Fruit fly (Drosophila melanogaster) whole organism, embryonic: ENCODE results near the gene CG13088.

Experiments used
- Asciz ChIP-seq: fragments of 200-800 bp; sonication (Bioruptor generic); optimal IDR thresholded peaks from 2 replicates; lab custom pipeline; 2017; ENCODE audit warnings: missing biosample characterization, mild to moderate bottlenecking, missing genetic modification characterization, missing genetic modification reagents
- Atf6 ChIP-seq: fragments of 200-800 bp; sonication (Bioruptor generic); IDR thresholded peaks from 2 replicates; pipeline ENCODE4 v1.3.6; 2022; ENCODE audit warnings: missing biosample characterization, missing genetic modification characterization
- B-H1 ChIP-seq: fragments of 200-800 bp; sonication (Bioruptor generic); IDR thresholded peaks from 3 replicates; pipeline ENCODE4 v1.3.6; 2022; ENCODE audit warnings: missing biosample characterization, missing genetic modification characterization
- CG10267 ChIP-seq: fragments of 200-800 bp; sonication (Bioruptor generic); optimal IDR thresholded peaks from 2 replicates; lab custom pipeline; 2018; ENCODE audit warnings: missing biosample characterization, mild to moderate bottlenecking, missing genetic modification characterization, moderate library complexity
- CG12299 ChIP-seq: fragments of 200-800 bp; sonication (Bioruptor generic); optimal IDR thresholded peaks from 2 replicates; lab custom pipeline; 2018; ENCODE audit warnings: missing biosample characterization, mild to moderate bottlenecking, missing genetic modification characterization
- CG13894 ChIP-seq: fragments of 200-800 bp; sonication (Bioruptor generic); optimal IDR thresholded peaks from 3 replicates; lab custom pipeline; 2018; ENCODE audit warnings: missing biosample characterization, mild to moderate bottlenecking, missing genetic modification characterization, moderate library complexity
- CG14441 ChIP-seq: fragments of 200-800 bp; sonication (Bioruptor generic); IDR thresholded peaks from 2 replicates; pipeline ENCODE4 v1.3.6; 2022; ENCODE audit warnings: missing biosample characterization, missing genetic modification characterization
- CG14710 ChIP-seq: fragments of 200-800 bp; sonication (Bioruptor generic); optimal IDR thresholded peaks from 3 replicates; lab custom pipeline; 2019; ENCODE audit warnings: missing biosample characterization, mild to moderate bottlenecking, missing genetic modification characterization, moderate library complexity
- CG15514 ChIP-seq: fragments of 200-800 bp; sonication (Bioruptor generic); optimal IDR thresholded peaks from 3 replicates; lab custom pipeline; 2017; ENCODE audit warnings: missing biosample characterization, missing genetic modification characterization, mild to moderate bottlenecking, moderate library complexity, missing genetic modification reagents
- CG1603 ChIP-seq: fragments of 200-800 bp; sonication (Bioruptor generic); optimal IDR thresholded peaks from 2 replicates; lab custom pipeline; 2019; ENCODE audit warnings: missing biosample characterization, mild to moderate bottlenecking, missing genetic modification characterization, moderate library complexity
- CG17612 ChIP-seq: fragments of 200-800 bp; sonication (Bioruptor generic); IDR thresholded peaks from 2 replicates; pipeline ENCODE4 v1.3.6; 2022; ENCODE audit warnings: missing biosample characterization, missing genetic modification characterization
- CG17829 ChIP-seq: fragments of 200-800 bp; optimal IDR thresholded peaks from 2 replicates; lab custom pipeline; 2019; ENCODE audit warnings: missing biosample characterization, mild to moderate bottlenecking, missing genetic modification characterization, moderate library complexity
- CG18619 ChIP-seq: fragments of 200-800 bp; sonication (Bioruptor generic); optimal IDR thresholded peaks from 3 replicates; lab custom pipeline; 2017; ENCODE audit warnings: missing biosample characterization, mild to moderate bottlenecking, missing genetic modification characterization
- CG2129 ChIP-seq: fragments of 200-800 bp; sonication (Bioruptor generic); IDR thresholded peaks from 2 replicates; pipeline ENCODE4 v1.3.6; 2022; ENCODE audit warnings: missing biosample characterization, missing genetic modification characterization; ENCODE audit not compliant: partially characterized antibody
- CG3065 ChIP-seq: fragments of 200-800 bp; sonication (Bioruptor generic); optimal IDR thresholded peaks from 2 replicates; lab custom pipeline; 2016; ENCODE audit warnings: missing biosample characterization, missing genetic modification characterization
- CG34376 ChIP-seq: fragments of 200-800 bp; sonication (Bioruptor generic); optimal IDR thresholded peaks from 2 replicates; lab custom pipeline; 2018; ENCODE audit warnings: missing biosample characterization, mild to moderate bottlenecking, missing genetic modification characterization
- CG3838 ChIP-seq: fragments of 200-800 bp; sonication (Bioruptor generic); optimal IDR thresholded peaks from 3 replicates; lab custom pipeline; 2016; ENCODE audit warnings: missing biosample characterization, missing genetic modification characterization
- CG4820 ChIP-seq: fragments of 200-800 bp; sonication (Bioruptor generic); optimal IDR thresholded peaks from 3 replicates; lab custom pipeline; 2016; ENCODE audit warnings: missing biosample characterization, missing genetic modification characterization
- CG8478 ChIP-seq: fragments of >200 bp; optimal IDR thresholded peaks from 2 replicates; lab custom pipeline; 2018
- CG9437 ChIP-seq: fragments of 200-800 bp; sonication (Bioruptor generic); optimal IDR thresholded peaks from 2 replicates; lab custom pipeline; 2018; ENCODE audit warnings: missing biosample characterization, mild to moderate bottlenecking, missing genetic modification characterization
- CG9609 ChIP-seq: fragments of 200-800 bp; sonication (Bioruptor generic); optimal IDR thresholded peaks from 3 replicates; lab custom pipeline; 2016; ENCODE audit warnings: missing biosample characterization, missing genetic modification characterization
- Camta ChIP-seq: fragments of 200-800 bp; sonication (Bioruptor generic); optimal IDR thresholded peaks from 2 replicates; lab custom pipeline; 2016; ENCODE audit warnings: missing biosample characterization, missing genetic modification characterization
- Deaf1 ChIP-seq: fragments of 200-800 bp; optimal IDR thresholded peaks from 3 replicates; lab custom pipeline; 2019; ENCODE audit warnings: missing biosample characterization, mild to moderate bottlenecking, missing genetic modification characterization, moderate library complexity
- Dip2 ChIP-seq: fragments of 200-800 bp; sonication (Bioruptor generic); IDR thresholded peaks from 2 replicates; pipeline ENCODE4 v1.3.6; 2022; ENCODE audit warnings: missing biosample characterization, missing genetic modification characterization
- Dll ChIP-seq: fragments of 200-800 bp; sonication (Bioruptor generic); IDR thresholded peaks from 4 replicates; pipeline ENCODE4 v1.3.6; 2022; ENCODE audit warnings: missing biosample characterization, missing genetic modification characterization; ENCODE audit not compliant: partially characterized antibody
- Elba2 ChIP-seq: fragments of 200-800 bp; sonication (Bioruptor generic); optimal IDR thresholded peaks from 3 replicates; lab custom pipeline; 2016; ENCODE audit warnings: missing biosample characterization, missing genetic modification characterization
- HmgD ChIP-seq: fragments of 200-800 bp; sonication (Bioruptor generic); optimal IDR thresholded peaks from 3 replicates; lab custom pipeline; 2016; ENCODE audit warnings: missing biosample characterization, missing genetic modification characterization
- Hmr ChIP-seq: fragments of 200-800 bp; sonication (Bioruptor generic); optimal IDR thresholded peaks from 3 replicates; lab custom pipeline; 2017; ENCODE audit warnings: mild to moderate bottlenecking, missing biosample characterization, missing genetic modification reagents, missing genetic modification characterization
- Hr39 ChIP-seq: fragments of >200 bp; optimal IDR thresholded peaks from 2 replicates; lab custom pipeline; 2017
- Hr78 ChIP-seq, 2 experiments: fragments of 200-800 bp in 1 of 2; fragments of >200 bp in 1 of 2; sonication (Bioruptor generic) in 1 of 2; optimal IDR thresholded peaks; 2 replicates each; lab custom pipeline; 2017 to 2019; ENCODE audit warnings: missing biosample characterization in 2 of 2, missing genetic modification characterization in 2 of 2, mild to moderate bottlenecking in 1 of 2, moderate library complexity in 1 of 2
- Kr ChIP-seq: fragments of 200-800 bp; sonication (Bioruptor generic); optimal IDR thresholded peaks from 2 replicates; lab custom pipeline; 2017; ENCODE audit warnings: missing biosample characterization, mild to moderate bottlenecking, missing genetic modification characterization
- MESR4 ChIP-seq: fragments of 200-800 bp; sonication (Bioruptor generic); optimal IDR thresholded peaks from 2 replicates; lab custom pipeline; 2018; ENCODE audit warnings: missing biosample characterization, mild to moderate bottlenecking, missing genetic modification characterization, moderate library complexity
- Side ChIP-seq: fragments of 200-800 bp; sonication (Bioruptor generic); optimal IDR thresholded peaks from 2 replicates; lab custom pipeline; 2016; ENCODE audit warnings: missing biosample characterization, missing genetic modification characterization
- Sry-δ ChIP-seq: fragments of 200-800 bp; sonication (Bioruptor generic); optimal IDR thresholded peaks from 2 replicates; lab custom pipeline; 2016; ENCODE audit warnings: missing biosample characterization, missing genetic modification characterization
- Taf1 ChIP-seq: fragments of 200-800 bp; sonication (Bioruptor generic); IDR thresholded peaks from 2 replicates; pipeline ENCODE4 v1.3.6; 2022; ENCODE audit warnings: missing biosample characterization, missing genetic modification characterization
- Xrp1 ChIP-seq: fragments of 200-800 bp; sonication (Bioruptor generic); IDR thresholded peaks from 2 replicates; pipeline ENCODE4 v1.3.6; 2022; ENCODE audit warnings: missing biosample characterization, missing genetic modification characterization
- br ChIP-seq: fragments of >200 bp; optimal IDR thresholded peaks from 2 replicates; lab custom pipeline; 2017
- croc ChIP-seq: fragments of 200-800 bp; sonication (Bioruptor generic); conservative IDR thresholded peaks from 3 replicates; pipeline ENCODE4 v1.3.6; 2022; ENCODE audit warnings: missing biosample characterization, missing genetic modification characterization
- emc ChIP-seq: fragments of 200-800 bp; sonication (Bioruptor generic); optimal IDR thresholded peaks from 2 replicates; lab custom pipeline; 2016; ENCODE audit warnings: missing biosample characterization, missing genetic modification characterization
- gfzf ChIP-seq: fragments of 200-800 bp; sonication (Bioruptor generic); optimal IDR thresholded peaks from 2 replicates; lab custom pipeline; 2016; ENCODE audit warnings: missing biosample characterization, mild to moderate bottlenecking, missing genetic modification characterization, moderate library complexity
- hkb ChIP-seq, 2 experiments: fragments of 200-800 bp in 1 of 2; fragments of >200 bp in 1 of 2; sonication (Bioruptor generic) in 1 of 2; IDR thresholded peaks in 1 of 2; optimal IDR thresholded peaks in 1 of 2; 2 replicates each; pipeline versions ENCODE4 v1.3.6 to Lab custom; 2017 to 2022; ENCODE audit warnings: missing biosample characterization in 1 of 2, missing genetic modification characterization in 1 of 2
- lbe ChIP-seq: fragments of 200-800 bp; sonication (Bioruptor generic); optimal IDR thresholded peaks from 2 replicates; lab custom pipeline; 2016; ENCODE audit warnings: missing biosample characterization, mild to moderate bottlenecking, missing genetic modification characterization
- lov ChIP-seq, 2 experiments: fragments of 200-800 bp in 1 of 2; fragments of >200 bp in 1 of 2; sonication (Bioruptor generic) in 1 of 2; IDR thresholded peaks in 1 of 2; optimal IDR thresholded peaks in 1 of 2; 2 replicates in 1 of 2; 3 replicates in 1 of 2; pipeline versions ENCODE4 v1.3.6 to Lab custom; 2017 to 2022; ENCODE audit warnings: missing biosample characterization in 1 of 2, missing genetic modification characterization in 1 of 2
- repo ChIP-seq: fragments of 200-800 bp; sonication (Bioruptor generic); optimal IDR thresholded peaks from 2 replicates; lab custom pipeline; 2016; ENCODE audit warnings: missing biosample characterization, missing genetic modification characterization
- sens ChIP-seq: fragments of 200-800 bp; sonication (Bioruptor generic); peaks from one replicate; lab custom pipeline; 2016; ENCODE audit warnings: missing biosample characterization, missing genetic modification characterization
- slbo ChIP-seq: fragments of 200-800 bp; sonication (Bioruptor generic); IDR thresholded peaks from 2 replicates; pipeline ENCODE4 v1.3.6; 2022; ENCODE audit warnings: missing biosample characterization, missing genetic modification characterization
- sr ChIP-seq: fragments of 200-800 bp; sonication (Bioruptor generic); IDR thresholded peaks from 3 replicates; pipeline ENCODE4 v1.3.6; 2022; ENCODE audit warnings: missing biosample characterization, missing genetic modification characterization
- tgo ChIP-seq: fragments of 200-800 bp; sonication (Bioruptor generic); IDR thresholded peaks from 3 replicates; pipeline ENCODE4 v1.3.6; 2022; ENCODE audit warnings: missing biosample characterization, missing genetic modification characterization
- tll ChIP-seq, 2 experiments: fragments of 200-800 bp in 1 of 2; fragments of >200 bp in 1 of 2; sonication (Bioruptor generic) in 1 of 2; optimal IDR thresholded peaks; 2 replicates each; lab custom pipeline; 2017 to 2019; ENCODE audit warnings: missing biosample characterization in 2 of 2, missing genetic modification characterization in 2 of 2, mild to moderate bottlenecking in 1 of 2, moderate library complexity in 1 of 2
- tx ChIP-seq: fragments of 200-800 bp; sonication (Bioruptor generic); optimal IDR thresholded peaks from 2 replicates; lab custom pipeline; 2016; ENCODE audit warnings: missing biosample characterization, missing genetic modification characterization
- vfl ChIP-seq: fragments of 200-800 bp; sonication (Bioruptor generic); optimal IDR thresholded peaks from 2 replicates; lab custom pipeline; 2016; ENCODE audit warnings: missing biosample characterization, missing genetic modification characterization

The CG13088 gene

dm6 chr2L:8511723-8512122 lies 22.9 kb downstream of the CG13088 start, which contains the start of gene CG13096 (continued):
- TF ChIP-seq CG3838 (no peak), Hmr (GFP tag; lab: Kevin White, UChicago) (no peak), CG34376 (peak; percentile 8), emc (GFP tag; lab: Kevin White, UChicago) (no peak), CG17829 (tag; lab: Kevin White, UChicago) (peak; percentile 79), lov (optimal IDR thresholded peaks at IDR 0.05; lab: Kevin White, UChicago) (no peak), lov (GFP tag; IDR thresholded peaks at IDR 0.05; lab: Robert Waterston, UW) (no peak), Dll (GFP tag; lab: Robert Waterston, UW) (peak; percentile 99), croc (GFP tag; lab: Robert Waterston, UW) (no peak), Deaf1 (tag; lab: Kevin White, UChicago) (peak; percentile 22), MESR4 (GFP tag; lab: Kevin White, UChicago) (peak; percentile 66), HmgD (GFP tag; lab: Kevin White, UChicago) (peak; percentile 83), CG12299 (tag; lab: Kevin White, UChicago) (no peak), CG8478 (lab: Kevin White, UChicago) (no peak), Asciz (no peak), CG14710 (tag; lab: Kevin White, UChicago) (peak; percentile 76), Side (peak; percentile 2), slbo (GFP tag; lab: Robert Waterston, UW) (peak; percentile 27; the same call in 1 of the 2 replicates), Elba2 (GFP tag; lab: Kevin White, UChicago) (no peak), B-H1 (GFP tag; lab: Robert Waterston, UW) (no peak), CG13894 (tag; lab: Kevin White, UChicago) (peak; percentile 82), vfl (GFP tag; lab: Kevin White, UChicago) (no peak), tgo (no peak), Xrp1 (0 out of 2 replicates have a peak, but pooled peaks have one; percentile 14), CG9609 (GFP tag; lab: Kevin White, UChicago) (peak; percentile 35), repo (no peak), Hr78 (GFP tag; optimal IDR thresholded peaks at IDR 0.05; lab: Kevin White, UChicago) (no peak), CG3065 (GFP tag; lab: Kevin White, UChicago) (no peak), tx (GFP tag; lab: Kevin White, UChicago) (no peak), CG2129 (peak; percentile 95), Sry-δ (GFP tag; lab: Kevin White, UChicago) (peak; percentile 99), sr (no peak), Kr (no peak), CG18619 (GFP tag; lab: Kevin White, UChicago) (no peak), hkb (optimal IDR thresholded peaks at IDR 0.05; lab: Kevin White, UChicago) (no peak), hkb (GFP tag; IDR thresholded peaks at IDR 0.05; lab: Robert Waterston, UW) (no peak), Hr39 (lab: Kevin White, UChicago) (no peak), Dip2 (GFP tag; lab: Robert Waterston, UW) (no peak), lbe (no peak), CG15514 (peak; percentile 91), CG14441 (no peak), Taf1 (GFP tag; lab: Robert Waterston, UW) (no peak), CG10267 (peak; percentile 74), gfzf (peak; percentile 53), sens (GFP tag; lab: Kevin White, UChicago) (peak; percentile 48), CG17612 (no peak), br (lab: Kevin White, UChicago) (no peak), tll (GFP tag; optimal IDR thresholded peaks at IDR 0.05; lab: Kevin White, UChicago) (no peak), CG1603 (tag; lab: Kevin White, UChicago) (peak; percentile 93), Camta (GFP tag; lab: Kevin White, UChicago) (no peak), Atf6 (GFP tag; lab: Robert Waterston, UW) (no peak), CG9437 (GFP tag; lab: Kevin White, UChicago) (peak; percentile 87), CG4820 (GFP tag; lab: Kevin White, UChicago) (peak; percentile 8)
